Worm (Caenorhabditis elegans): ENCODE results near the gene Y73B3B.1.
"Not testable (repeated sequence)": the region's sequence is repeated elsewhere in the genome, so short reads cannot be mapped to it uniquely, and the experiment has no call there.

Gene Y73B3B.1

DNA sequence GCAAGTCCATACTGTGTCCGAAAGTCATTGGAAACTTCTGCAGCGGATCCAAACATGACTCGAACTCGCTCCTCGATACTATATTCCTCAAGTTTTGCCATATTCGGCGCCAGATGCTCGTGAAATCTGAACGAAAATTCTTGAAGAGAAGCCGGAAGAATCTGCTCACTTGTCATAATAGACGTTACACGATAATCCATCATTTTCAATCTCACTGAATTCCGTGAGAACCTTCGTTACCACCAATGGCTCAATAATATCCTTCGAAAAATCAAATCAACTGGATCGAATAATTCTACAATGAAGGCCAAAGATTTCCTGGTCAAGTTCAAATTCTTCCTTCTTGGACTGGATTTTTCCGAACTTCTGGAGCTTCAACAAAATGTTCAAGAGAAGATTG is at the start of gene Y73B3B.1:
Gene Y73B3B.1 (minus strand): TSS at position 101 of the 400 bp plus-strand sequence.
- TF ChIP-seq unc-62 (GFP tag; optimal IDR thresholded peaks at IDR 0.05) = not testable (repeated sequence)

DNA sequence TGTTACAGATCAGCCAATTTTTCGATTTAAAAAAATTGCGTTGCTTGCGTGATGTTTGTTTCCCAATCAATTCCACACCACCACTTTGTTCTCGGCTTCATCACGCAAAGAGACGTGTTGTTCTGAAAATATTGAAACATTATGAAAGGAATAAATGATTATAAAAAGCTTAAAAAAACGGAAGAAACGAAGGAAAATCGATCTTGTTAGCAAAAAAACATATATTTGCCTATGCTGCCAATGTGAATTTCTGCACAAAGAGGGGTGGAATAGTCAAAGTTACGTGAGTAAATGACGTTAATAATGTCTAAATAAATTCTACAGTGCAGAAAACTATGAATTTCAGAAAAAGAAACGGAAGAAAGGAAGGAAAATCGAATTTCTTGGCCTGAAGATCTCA is 28.0 kb upstream of the Y73B3B.1 start, which contains the start of gene AC8.10:
Gene AC8.10 (minus strand): TSS at position 101 of the 400 bp plus-strand sequence.
- not testable (repeated sequence) for TF ChIP-seq unc-62 (GFP tag; optimal IDR thresholded peaks at IDR 0.05)

- TF ChIP-seq unc-62 (GFP tag; optimal IDR thresholded peaks at IDR 0.05) = not testable (repeated sequence)
Observed at ce11 chrX:229374-229773, 18.3 kb upstream of the Y73B3B.1 start, which contains the start of gene AC8.3. AC8.3 (minus strand) TSS chrX:229474.

DNA sequence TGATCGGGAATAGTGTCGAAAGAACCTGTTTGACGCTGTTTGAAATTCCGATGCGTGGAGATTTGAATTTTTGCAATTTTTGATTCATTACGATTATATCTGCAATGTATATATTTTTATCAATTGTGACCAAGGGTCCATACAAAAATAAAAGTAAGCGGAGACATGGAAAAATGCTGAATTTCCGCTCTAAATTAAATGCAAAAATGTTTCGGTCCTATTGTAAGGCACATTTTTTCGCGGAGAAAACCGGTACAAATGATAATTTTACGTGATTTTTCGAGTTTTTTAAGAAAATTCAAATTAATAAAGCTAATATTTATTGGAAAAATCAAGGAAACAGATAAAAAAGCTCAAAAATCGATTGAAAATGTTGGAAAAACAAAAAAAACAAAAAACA is 4.4 kb upstream of the Y73B3B.1 start, which contains the start of gene set-28:
Gene set-28 (minus strand): TSS at position 101 of the 400 bp plus-strand sequence.
- not testable (repeated sequence) for TF ChIP-seq unc-62 (GFP tag; optimal IDR thresholded peaks at IDR 0.05)

DNA sequence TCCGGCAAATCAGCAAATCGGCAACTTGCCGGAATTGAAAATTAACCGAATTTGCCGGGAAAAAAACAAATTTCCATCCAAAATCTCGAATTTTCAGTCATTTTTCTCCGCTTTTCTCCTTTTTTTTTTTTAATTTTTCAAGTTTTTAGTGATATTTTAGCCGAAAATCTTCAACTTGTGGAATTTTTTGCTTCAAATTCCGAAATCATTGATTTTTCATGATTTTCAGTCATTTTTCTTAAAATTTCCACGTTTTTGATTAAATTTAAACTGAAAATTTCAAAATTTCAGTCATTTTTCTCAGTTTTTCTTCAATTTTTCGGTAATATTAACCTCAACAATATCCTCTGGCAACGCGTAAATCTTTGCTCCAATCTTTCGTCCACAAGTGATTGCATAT is 1.3 kb downstream of the Y73B3B.1 start, which contains the start of gene Y73B3B.3:
Gene Y73B3B.3 (plus strand): TSS at position 301 of the 400 bp plus-strand sequence.
- TF ChIP-seq unc-62 (GFP tag; optimal IDR thresholded peaks at IDR 0.05) = not testable (repeated sequence)

DNA sequence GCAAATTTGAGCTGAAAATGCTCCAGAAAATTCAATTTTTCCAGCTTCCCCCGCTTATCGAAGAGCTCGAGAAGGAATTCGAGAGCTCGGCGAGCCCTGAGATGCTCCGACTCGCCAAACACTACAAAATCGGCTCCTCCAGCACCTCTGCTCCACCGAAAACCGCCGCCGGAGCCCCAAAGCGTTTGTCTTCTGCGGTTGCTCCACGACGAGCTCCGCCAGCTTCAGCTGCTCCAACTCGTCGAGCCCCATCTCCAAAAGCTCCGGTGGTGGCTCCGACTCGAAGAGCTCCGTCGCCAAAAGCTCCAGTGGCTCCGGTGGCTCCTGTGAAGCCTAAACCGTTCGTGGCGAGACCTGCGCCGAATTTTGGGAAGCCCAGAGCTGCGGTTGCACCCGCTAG is 14.6 kb downstream of the Y73B3B.1 start:
- no peak for TF ChIP-seq unc-62 (GFP tag; optimal IDR thresholded peaks at IDR 0.05)

- no peak for TF ChIP-seq unc-62 (GFP tag; optimal IDR thresholded peaks at IDR 0.05)
Observed at ce11 chrX:192534-192933, 18.5 kb downstream of the Y73B3B.1 start, which contains the start of gene T08D2.8. T08D2.8 (plus strand) TSS chrX:192834.

DNA sequence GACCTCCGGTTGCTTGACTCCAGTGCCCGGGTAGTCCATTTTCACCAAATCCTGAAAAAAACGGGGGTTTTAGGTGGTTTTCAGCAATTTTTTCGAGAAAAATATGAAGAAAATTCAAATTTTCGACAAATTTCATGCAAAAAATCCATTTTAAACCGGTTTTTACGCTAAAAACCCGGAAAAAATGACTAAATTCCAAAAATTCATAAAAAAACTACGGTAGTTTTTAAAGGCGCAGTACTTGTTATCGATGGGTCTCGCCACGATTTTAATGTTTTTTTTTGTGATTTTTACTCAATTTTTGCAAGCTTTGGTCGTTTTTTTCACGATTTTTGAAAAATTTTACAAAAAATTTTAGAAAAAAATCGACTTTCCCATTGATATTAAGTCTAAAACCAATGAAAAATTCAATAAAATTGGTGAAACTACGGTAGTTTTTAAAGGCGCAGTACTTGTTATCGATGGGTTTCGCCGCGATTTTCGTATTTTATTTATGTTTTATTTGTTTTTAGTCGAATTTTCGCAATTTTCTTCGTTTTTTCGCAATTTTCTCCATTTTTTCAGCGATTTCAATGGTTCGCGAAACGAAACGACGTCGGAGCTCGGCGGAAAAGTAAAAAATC is 28.8 kb downstream of the Y73B3B.1 start, which contains the start of the genes T08D2.6 and chkr-1:
Gene T08D2.6 (minus strand): TSS at position 51 of the 623 bp plus-strand sequence.
Gene chkr-1 (plus strand): TSS at position 573 of the 623 bp plus-strand sequence.
- not testable (repeated sequence) for TF ChIP-seq unc-62 (GFP tag; optimal IDR thresholded peaks at IDR 0.05)

- no peak for TF ChIP-seq unc-62 (GFP tag; optimal IDR thresholded peaks at IDR 0.05)
Observed at ce11 chrX:177075-177474, 34.0 kb downstream of the Y73B3B.1 start, which contains the start of the genes T08D2.5 and T08D2.4. T08D2.5 (plus strand) TSS chrX:177375. T08D2.4 (plus strand) TSS chrX:177396.

DNA sequence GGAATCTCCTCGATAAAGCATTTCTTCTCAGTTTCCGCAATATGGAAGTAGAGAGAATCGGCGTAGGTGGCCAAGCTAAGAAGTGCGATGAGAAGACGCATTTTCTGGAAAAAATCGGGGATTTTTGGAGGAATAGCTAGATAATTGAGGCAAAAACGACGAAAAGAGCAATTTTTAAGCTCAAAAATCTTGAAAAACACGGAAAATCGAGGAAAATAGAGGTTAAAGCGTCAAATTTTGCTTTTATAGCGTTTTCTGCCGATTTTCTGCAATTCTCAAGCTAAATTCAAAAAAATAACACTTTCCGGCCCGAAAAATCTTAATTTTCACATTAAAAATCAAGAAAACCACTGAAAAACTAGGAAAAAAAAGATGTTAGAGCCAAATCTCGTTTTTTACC is 48.0 kb downstream of the Y73B3B.1 start, which contains the start of gene tmed-12:
Gene tmed-12 (minus strand): TSS at position 101 of the 400 bp plus-strand sequence.
- not testable (repeated sequence) for TF ChIP-seq unc-62 (GFP tag; optimal IDR thresholded peaks at IDR 0.05)
